Worm (Caenorhabditis elegans): Measurements from ENCODE around the gene cpg-7.

ce11 chrII:14089796-14090372 lies 19.1 kb downstream of the cpg-7 start:
- TF ChIP-seq cebp-1 (GFP tag; IDR thresholded peaks at IDR 0.05) (no peak), cebp-1 (tag; optimal IDR thresholded peaks at IDR 0.05) (no peak), aptf-2 (GFP tag; conservative IDR thresholded peaks at IDR 0.05) (no peak), nhr-120 (GFP tag; IDR thresholded peaks at IDR 0.05) (no peak), Y56A3A.18 (GFP tag; IDR thresholded peaks at IDR 0.05) (no peak), nfya-1 (tag; optimal IDR thresholded peaks at IDR 0.05; ENCODE audit: borderline replicate concordance, insufficient read depth) (no peak), unc-62 (GFP tag; optimal IDR thresholded peaks at IDR 0.05) (no peak), B0019.2 (GFP tag; conservative IDR thresholded peaks at IDR 0.05) (no peak), Y95B8A.8 (GFP tag; IDR thresholded peaks at IDR 0.05) (no peak), snpc-4 (GFP tag; optimal IDR thresholded peaks at IDR 0.05) (no peak), snpc-4 (tag; optimal IDR thresholded peaks at IDR 0.05) (no peak), ama-1 (optimal IDR thresholded peaks at IDR 0.05) (no peak), ama-1 (GFP tag; optimal IDR thresholded peaks at IDR 0.05) (no peak), ztf-3 (GFP tag; optimal IDR thresholded peaks at IDR 0.05) (no peak), mcd-1 (GFP tag; IDR thresholded peaks at IDR 0.05) (0 out of 2 replicates have a peak, but pooled peaks have one; percentile 11), tbp1 (GFP tag; optimal IDR thresholded peaks at IDR 0.05) (no peak)

Data from whole organism, young adult.